Fruit fly (Drosophila melanogaster) S2 (cell line): ENCODE results near the gene RpS29.

Experiments used
- CG8478 ChIP-seq: fragments of >200 bp; optimal IDR thresholded peaks from 2 replicates; lab custom pipeline; 2018
- CTCF ChIP-seq, 2 experiments: fragments of >200 bp; optimal IDR thresholded peaks; 2 replicates each; lab custom pipeline; 2018

- TF ChIP-seq CG8478 (lab: Kevin White, UChicago) (no peak), CTCF (optimal IDR thresholded peaks at IDR 0.05; lab: Kevin White, UChicago) (no peak)
Observed at dm6 chr3R:9821091-9821490, 43.2 kb downstream of the RpS29 start, which contains the start of gene CG42857.
